Worm (Caenorhabditis elegans) whole organism, late embryonic: Measurements from ENCODE around the gene sdz-24.

Experiments used
- ceh-19 ChIP-seq: fragments of 200-800 bp; sonication (Bioruptor generic); optimal IDR thresholded peaks from 2 replicates; lab custom pipeline; 2018; ENCODE audit warnings: mild to moderate bottlenecking, missing genetic modification characterization, missing compliant biosample characterization
- ceh-48 ChIP-seq: sonication (generic microtip); optimal IDR thresholded peaks from 2 replicates; lab custom pipeline; 2016; ENCODE audit warnings: missing genetic modification characterization, inconsistent platforms, missing compliant biosample characterization
- fkh-10 ChIP-seq: fragments of 150-350 bp; optimal IDR thresholded peaks from 2 replicates; lab custom pipeline; 2014; ENCODE audit warnings: missing biosample characterization, missing genetic modification reagents, missing genetic modification characterization
- madf-2 ChIP-seq: sonication (generic microtip); optimal IDR thresholded peaks from 2 replicates; lab custom pipeline; 2017; ENCODE audit warnings: missing genetic modification characterization, missing compliant biosample characterization
- nhr-11 ChIP-seq: fragments of 150-350 bp; optimal IDR thresholded peaks from 2 replicates; lab custom pipeline; 2014; ENCODE audit warnings: missing biosample characterization, missing genetic modification characterization
- pha-4 ChIP-seq: fragments of 150-350 bp; optimal IDR thresholded peaks from 2 replicates; lab custom pipeline; 2018; ENCODE audit warnings: missing biosample characterization, missing genetic modification reagents, missing genetic modification characterization
- ref-2 ChIP-seq: sonication (generic microtip); optimal IDR thresholded peaks from 2 replicates; lab custom pipeline; 2016; ENCODE audit warnings: missing genetic modification characterization, missing compliant biosample characterization
- tbx-2 ChIP-seq: sonication (generic microtip); optimal IDR thresholded peaks from 2 replicates; lab custom pipeline; 2016; ENCODE audit warnings: missing genetic modification characterization, missing compliant biosample characterization
- unc-86 ChIP-seq: sonication (generic microtip); optimal IDR thresholded peaks from 2 replicates; lab custom pipeline; 2016; ENCODE audit warnings: missing genetic modification characterization, missing compliant biosample characterization

DNA sequence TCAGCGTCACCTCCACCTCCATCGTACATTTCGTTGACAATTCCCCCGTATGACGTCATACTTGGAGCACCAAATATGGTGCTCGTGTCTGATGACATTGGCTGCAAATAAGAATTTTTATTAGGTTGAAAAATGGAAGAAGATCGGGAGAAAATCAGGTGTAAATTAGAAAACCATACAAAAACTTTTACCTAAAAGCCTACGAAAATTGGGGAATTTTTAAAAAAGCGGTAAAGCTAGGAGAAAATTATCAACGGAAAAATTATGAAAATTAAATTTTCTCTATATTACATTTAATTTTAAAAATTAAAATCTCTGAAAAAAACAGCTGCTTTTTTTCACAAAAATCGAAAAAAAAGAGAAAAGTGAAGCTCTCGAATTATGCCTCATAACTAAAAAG is 34.0 kb upstream of the sdz-24 start, which contains the start of gene T04B8.5:
- TF ChIP-seq ceh-19 (GFP tag; lab: Kevin White, UChicago) (no peak), ref-2 (tag; lab: Kevin White, UChicago) (no peak), tbx-2 (tag; lab: Kevin White, UChicago) (no peak), nhr-11 (tag; lab: Kevin White, UChicago) (no peak), unc-86 (tag; lab: Kevin White, UChicago) (no peak), pha-4 (tag; lab: Kevin White, UChicago) (no peak), fkh-10 (no peak), ceh-48 (tag; lab: Kevin White, UChicago) (no peak), madf-2 (no peak)
